Fruit fly (Drosophila melanogaster) S2 (cell line): ENCODE data around the gene Vps26.

ENCODE experiments used
- CG8478 ChIP-seq: fragments of >200 bp; optimal IDR thresholded peaks from 2 replicates; lab custom pipeline; 2018
- CTCF ChIP-seq, 2 experiments: fragments of >200 bp; optimal IDR thresholded peaks; 2 replicates each; lab custom pipeline; 2018

Gene Vps26

dm6 chrX:1847735-1848134 is 25.9 kb upstream of the Vps26 start:
- TF ChIP-seq CTCF (optimal IDR thresholded peaks at IDR 0.05; lab: Kevin White, UChicago) (no peak), CG8478 (lab: Kevin White, UChicago) (no peak)

- TF ChIP-seq CG8478 (lab: Kevin White, UChicago) (no peak), CTCF (optimal IDR thresholded peaks at IDR 0.05; lab: Kevin White, UChicago) (no peak)
Measured at dm6 chrX:1848624-1849198, 24.9 kb upstream of the Vps26 start.

- TF ChIP-seq CG8478 (lab: Kevin White, UChicago), result no peak
- TF ChIP-seq CTCF (optimal IDR thresholded peaks at IDR 0.05; lab: Kevin White, UChicago), result no peak
Measured at dm6 chrX:1849914-1850313, 23.7 kb upstream of the Vps26 start.

dm6 chrX:1854070-1854469 is 19.6 kb upstream of the Vps26 start:
- TF ChIP-seq CTCF (optimal IDR thresholded peaks at IDR 0.05; lab: Kevin White, UChicago), result no peak
- TF ChIP-seq CG8478 (lab: Kevin White, UChicago), result no peak

- TF ChIP-seq CTCF (optimal IDR thresholded peaks at IDR 0.05; lab: Kevin White, UChicago), result no peak
- TF ChIP-seq CG8478 (lab: Kevin White, UChicago), result no peak
Measured at dm6 chrX:1854873-1855272, 18.8 kb upstream of the Vps26 start.

dm6 chrX:1856605-1857004 is 17.0 kb upstream of the Vps26 start:
- TF ChIP-seq CTCF (optimal IDR thresholded peaks at IDR 0.05; lab: Kevin White, UChicago), result no peak
- TF ChIP-seq CG8478 (lab: Kevin White, UChicago), result no peak

- TF ChIP-seq CTCF (optimal IDR thresholded peaks at IDR 0.05; lab: Kevin White, UChicago) (no peak), CG8478 (lab: Kevin White, UChicago) (no peak)
Measured at dm6 chrX:1858867-1859266, 14.8 kb upstream of the Vps26 start, which contains the start of gene Lamtor5. TSS of gene Lamtor5 (minus strand) at chrX:1858971.

dm6 chrX:1861620-1862184 is 12.0 kb upstream of the Vps26 start, which contains the start of gene deltaCOP:
TSS of gene deltaCOP (minus strand) at chrX:1861790.
- no peak for TF ChIP-seq CG8478 (lab: Kevin White, UChicago)
- no peak for TF ChIP-seq CTCF (optimal IDR thresholded peaks at IDR 0.05; lab: Kevin White, UChicago)

dm6 chrX:1865673-1866072 is 8.0 kb upstream of the Vps26 start, which contains the start of the genes Gcna and MED18:
TSS of gene Gcna (minus strand) at chrX:1865835.
TSS of gene MED18 (plus strand) at chrX:1865909.
- TF ChIP-seq CTCF (optimal IDR thresholded peaks at IDR 0.05; lab: Kevin White, UChicago) (no peak), CG8478 (lab: Kevin White, UChicago) (no peak)

- TF ChIP-seq CTCF (optimal IDR thresholded peaks at IDR 0.05; lab: Kevin White, UChicago), result no peak
- TF ChIP-seq CG8478 (lab: Kevin White, UChicago), result no peak
Measured at dm6 chrX:1868586-1869111, 5.0 kb upstream of the Vps26 start, which contains the start of the genes CG14803 and Pex5. TSS of gene CG14803 (plus strand) at chrX:1868870. TSS of gene Pex5 (minus strand) at chrX:1869061.

- TF ChIP-seq CTCF (optimal IDR thresholded peaks at IDR 0.05; lab: Kevin White, UChicago) (no peak), CG8478 (lab: Kevin White, UChicago) (no peak)
Measured at dm6 chrX:1877107-1877736, 3.6 kb downstream of the Vps26 start, which contains the start of the genes CG14817 and CG14805. TSS of gene CG14817 (minus strand) at chrX:1877270. TSS of gene CG14805 (plus strand) at chrX:1877317.

dm6 chrX:1879606-1880110 is 6.0 kb downstream of the Vps26 start, which contains the start of gene CG14818:
TSS of gene CG14818 (minus strand) at chrX:1879774.
- TF ChIP-seq CG8478 (lab: Kevin White, UChicago), result no peak
- no peak for TF ChIP-seq CTCF (optimal IDR thresholded peaks at IDR 0.05; lab: Kevin White, UChicago)

dm6 chrX:1880139-1880556 is 6.5 kb downstream of the Vps26 start, which contains the start of gene Coa8:
TSS of gene Coa8 (plus strand) at chrX:1880282.
- TF ChIP-seq CTCF (optimal IDR thresholded peaks at IDR 0.05; lab: Kevin White, UChicago), result no peak
- no peak for TF ChIP-seq CG8478 (lab: Kevin White, UChicago)

dm6 chrX:1880779-1881178 is 7.1 kb downstream of the Vps26 start:
- no peak for TF ChIP-seq CTCF (optimal IDR thresholded peaks at IDR 0.05; lab: Kevin White, UChicago)
- TF ChIP-seq CG8478 (lab: Kevin White, UChicago), result no peak
